Fruit fly (Drosophila melanogaster) whole organism, embryonic: ENCODE data around the gene CG32847.

Experiments used
- Abd-B ChIP-seq: fragments of 200-800 bp; sonication (Bioruptor generic); optimal IDR thresholded peaks from 2 replicates; lab custom pipeline; 2018; ENCODE audit warnings: missing biosample characterization, mild to moderate bottlenecking, missing genetic modification characterization, moderate library complexity
- Antp ChIP-seq: fragments of 200-800 bp; sonication (Bioruptor generic); optimal IDR thresholded peaks from 3 replicates; lab custom pipeline; 2016; ENCODE audit warnings: missing biosample characterization, missing genetic modification characterization
- CG10209 ChIP-seq: fragments of 200-800 bp; sonication (Bioruptor generic); optimal IDR thresholded peaks from 3 replicates; lab custom pipeline; 2017; ENCODE audit warnings: missing biosample characterization, mild to moderate bottlenecking, missing genetic modification characterization, missing genetic modification reagents
- CG10366 ChIP-seq: fragments of 200-800 bp; sonication (Bioruptor generic); IDR thresholded peaks from 2 replicates; pipeline ENCODE4 v1.3.6; 2022; ENCODE audit warnings: missing biosample characterization, missing genetic modification characterization
- CG10543 ChIP-seq: fragments of 200-800 bp; sonication (Bioruptor generic); optimal IDR thresholded peaks from 3 replicates; lab custom pipeline; 2017; ENCODE audit warnings: missing biosample characterization, mild to moderate bottlenecking, missing genetic modification characterization, moderate library complexity
- CG11456 ChIP-seq: fragments of 200-800 bp; sonication (Bioruptor generic); IDR thresholded peaks from 3 replicates; pipeline ENCODE4 v1.3.6; 2022; ENCODE audit warnings: missing biosample characterization, missing genetic modification characterization
- CG11504 ChIP-seq: fragments of 200-800 bp; sonication (Bioruptor generic); optimal IDR thresholded peaks from 3 replicates; lab custom pipeline; 2019; ENCODE audit warnings: missing biosample characterization, mild to moderate bottlenecking, missing genetic modification characterization, moderate library complexity
- CG11723 ChIP-seq: fragments of 200-800 bp; sonication (Bioruptor generic); optimal IDR thresholded peaks from 2 replicates; lab custom pipeline; 2017; ENCODE audit warnings: missing biosample characterization, mild to moderate bottlenecking, missing genetic modification characterization
- CG13424 ChIP-seq: fragments of 200-800 bp; sonication (Bioruptor generic); optimal IDR thresholded peaks from 2 replicates; lab custom pipeline; 2019; ENCODE audit warnings: missing biosample characterization, mild to moderate bottlenecking, missing genetic modification characterization, moderate library complexity
- CG14441 ChIP-seq: fragments of 200-800 bp; sonication (Bioruptor generic); IDR thresholded peaks from 2 replicates; pipeline ENCODE4 v1.3.6; 2022; ENCODE audit warnings: missing biosample characterization, missing genetic modification characterization
- CG1603 ChIP-seq: fragments of 200-800 bp; sonication (Bioruptor generic); optimal IDR thresholded peaks from 2 replicates; lab custom pipeline; 2019; ENCODE audit warnings: missing biosample characterization, mild to moderate bottlenecking, missing genetic modification characterization, moderate library complexity
- CG17568 ChIP-seq: fragments of 200-800 bp; sonication (Bioruptor generic); optimal IDR thresholded peaks from 2 replicates; lab custom pipeline; 2018; ENCODE audit warnings: missing biosample characterization, mild to moderate bottlenecking, missing genetic modification characterization, moderate library complexity
- CG17912 ChIP-seq: fragments of 200-800 bp; sonication (Bioruptor generic); optimal IDR thresholded peaks from 2 replicates; lab custom pipeline; 2018; ENCODE audit warnings: missing biosample characterization, mild to moderate bottlenecking, missing genetic modification characterization
- CG42726 ChIP-seq: fragments of 200-800 bp; sonication (Bioruptor generic); IDR thresholded peaks from 2 replicates; pipeline ENCODE4 v1.3.6; 2022; ENCODE audit warnings: missing biosample characterization, missing genetic modification characterization; ENCODE audit not compliant: partially characterized antibody
- CG4360 ChIP-seq: fragments of 200-800 bp; sonication (Bioruptor generic); IDR thresholded peaks from 2 replicates; pipeline ENCODE4 v1.3.6; 2022; ENCODE audit warnings: missing biosample characterization, missing genetic modification characterization
- CG6254 ChIP-seq: fragments of 200-800 bp; sonication (Bioruptor generic); optimal IDR thresholded peaks from 3 replicates; lab custom pipeline; 2017; ENCODE audit warnings: mild to moderate bottlenecking, missing biosample characterization, missing genetic modification reagents, missing genetic modification characterization
- CG7839 ChIP-seq: fragments of 200-800 bp; sonication (Bioruptor generic); optimal IDR thresholded peaks from 3 replicates; lab custom pipeline; 2018; ENCODE audit warnings: missing biosample characterization, mild to moderate bottlenecking, missing genetic modification characterization, moderate library complexity
- CG9817 ChIP-seq: fragments of 200-800 bp; sonication (Bioruptor generic); optimal IDR thresholded peaks from 2 replicates; lab custom pipeline; 2018; ENCODE audit warnings: missing biosample characterization, mild to moderate bottlenecking, missing genetic modification characterization, moderate library complexity
- Chrac-16 ChIP-seq: fragments of 200-800 bp; sonication (Bioruptor generic); optimal IDR thresholded peaks from 3 replicates; lab custom pipeline; 2016; ENCODE audit warnings: missing biosample characterization, missing genetic modification characterization
- CoRest ChIP-seq: fragments of 200-800 bp; sonication (Bioruptor generic); optimal IDR thresholded peaks from 3 replicates; lab custom pipeline; 2018; ENCODE audit warnings: missing biosample characterization, mild to moderate bottlenecking, missing genetic modification characterization, moderate library complexity
- Dip3 ChIP-seq: fragments of 200-800 bp; sonication (Bioruptor generic); optimal IDR thresholded peaks from 3 replicates; lab custom pipeline; 2016; ENCODE audit warnings: missing biosample characterization, missing genetic modification characterization
- Drgx ChIP-seq: fragments of 200-800 bp; sonication (Bioruptor generic); IDR thresholded peaks from 2 replicates; pipeline ENCODE4 v1.3.6; 2022; ENCODE audit warnings: missing biosample characterization, missing genetic modification characterization
- E2f1 ChIP-seq: fragments of 200-800 bp; sonication (Bioruptor generic); IDR thresholded peaks from 2 replicates; pipeline ENCODE4 v1.3.6; 2022; ENCODE audit warnings: missing biosample characterization, missing genetic modification characterization
- Jarid2 ChIP-seq: fragments of 200-800 bp; sonication (Bioruptor generic); optimal IDR thresholded peaks from 3 replicates; lab custom pipeline; 2017; ENCODE audit warnings: mild to moderate bottlenecking, missing biosample characterization, missing genetic modification reagents, missing genetic modification characterization
- Mad ChIP-seq: fragments of 200-800 bp; sonication (Bioruptor generic); optimal IDR thresholded peaks from 2 replicates; lab custom pipeline; 2016; ENCODE audit warnings: missing biosample characterization, missing genetic modification characterization
- Med ChIP-seq: fragments of 200-800 bp; sonication (Bioruptor generic); peaks from one replicate; lab custom pipeline; 2016; ENCODE audit warnings: missing biosample characterization, missing genetic modification characterization, mild to moderate bottlenecking, inconsistent platforms, moderate library complexity
- Sry-β ChIP-seq: fragments of 200-800 bp; sonication (Bioruptor generic); optimal IDR thresholded peaks from 2 replicates; lab custom pipeline; 2018; ENCODE audit warnings: missing biosample characterization, mild to moderate bottlenecking, missing genetic modification characterization, moderate library complexity
- Stat92E ChIP-seq, 3 experiments: fragments of >200 bp in 2 of 3; fragments of 200-800 bp in 1 of 3; sonication (Bioruptor generic) in 1 of 3; optimal IDR thresholded peaks; 2 replicates each; lab custom pipeline; 2017 to 2019; ENCODE audit warnings: missing biosample characterization in 3 of 3, missing genetic modification characterization in 3 of 3, mild to moderate bottlenecking in 1 of 3, moderate library complexity in 1 of 3
- Trl ChIP-seq, 3 experiments: fragments of >200 bp in 2 of 3; fragments of 200-800 bp in 1 of 3; sonication (Bioruptor generic) in 1 of 3; optimal IDR thresholded peaks; 2 replicates in 1 of 3; 3 replicates in 2 of 3; lab custom pipeline; 2016 to 2017; ENCODE audit warnings: missing biosample characterization in 1 of 3, missing genetic modification characterization in 1 of 3
- Xbp1 ChIP-seq: fragments of 200-800 bp; sonication (Bioruptor generic); optimal IDR thresholded peaks from 3 replicates; lab custom pipeline; 2016; ENCODE audit warnings: missing biosample characterization, mild to moderate bottlenecking, missing genetic modification characterization
- aop ChIP-seq: fragments of 200-800 bp; sonication (Bioruptor generic); IDR thresholded peaks from 2 replicates; pipeline ENCODE4 v1.3.6; 2022; ENCODE audit warnings: missing biosample characterization, missing genetic modification characterization
- bigmax ChIP-seq: fragments of 200-800 bp; sonication (Bioruptor generic); optimal IDR thresholded peaks from 2 replicates; lab custom pipeline; 2018; ENCODE audit warnings: missing biosample characterization, mild to moderate bottlenecking, missing genetic modification characterization
- chm ChIP-seq: fragments of 200-800 bp; sonication (Bioruptor generic); IDR thresholded peaks from 2 replicates; pipeline ENCODE4 v1.3.6; 2022; ENCODE audit warnings: missing biosample characterization, missing genetic modification characterization
- en ChIP-seq: fragments of 200-800 bp; sonication (Bioruptor generic); optimal IDR thresholded peaks from 2 replicates; lab custom pipeline; 2016; ENCODE audit warnings: missing biosample characterization, missing genetic modification characterization
- ewg ChIP-seq: fragments of 200-800 bp; sonication (Bioruptor generic); optimal IDR thresholded peaks from 3 replicates; lab custom pipeline; 2017; ENCODE audit warnings: mild to moderate bottlenecking, missing biosample characterization, missing genetic modification reagents, missing genetic modification characterization
- gce ChIP-seq: fragments of 200-800 bp; sonication (Bioruptor generic); IDR thresholded peaks from 3 replicates; pipeline ENCODE4 v1.3.6; 2022; ENCODE audit warnings: missing biosample characterization, missing genetic modification characterization
- insv ChIP-seq, 2 experiments: fragments of 200-800 bp; sonication (Bioruptor generic); optimal IDR thresholded peaks; 3 replicates each; lab custom pipeline; 2016 to 2018; ENCODE audit warnings: missing biosample characterization in 2 of 2, missing genetic modification characterization in 2 of 2
- kay ChIP-seq: fragments of 200-800 bp; sonication (Bioruptor generic); optimal IDR thresholded peaks from 2 replicates; lab custom pipeline; 2016; ENCODE audit warnings: missing biosample characterization, missing genetic modification characterization
- kni ChIP-seq: fragments of 200-800 bp; sonication (Bioruptor generic); optimal IDR thresholded peaks from 3 replicates; lab custom pipeline; 2017; ENCODE audit warnings: mild to moderate bottlenecking, missing biosample characterization, missing genetic modification reagents, missing genetic modification characterization
- lola ChIP-seq, 3 experiments: fragments of >200 bp in 2 of 3; fragments of 200-800 bp in 1 of 3; sonication (Bioruptor generic) in 1 of 3; optimal IDR thresholded peaks; 2 replicates each; lab custom pipeline; 2017 to 2019; ENCODE audit warnings: missing biosample characterization in 3 of 3, missing genetic modification characterization in 3 of 3, mild to moderate bottlenecking in 1 of 3, moderate library complexity in 1 of 3
- rib ChIP-seq: fragments of 200-800 bp; sonication (Bioruptor generic); IDR thresholded peaks from 2 replicates; pipeline ENCODE4 v1.3.6; 2022; ENCODE audit warnings: missing biosample characterization, missing genetic modification characterization
- row ChIP-seq: fragments of 200-800 bp; sonication (Bioruptor generic); IDR thresholded peaks from 3 replicates; pipeline ENCODE4 v1.3.6; 2022; ENCODE audit warnings: missing biosample characterization, missing genetic modification characterization
- ttk ChIP-seq: fragments of 200-800 bp; sonication (Bioruptor generic); IDR thresholded peaks from 2 replicates; pipeline ENCODE4 v2.1.2; 2022; ENCODE audit warnings: missing biosample characterization, missing genetic modification characterization
- unpg ChIP-seq: fragments of 200-800 bp; sonication (Bioruptor generic); optimal IDR thresholded peaks from 3 replicates; lab custom pipeline; 2018; ENCODE audit warnings: missing biosample characterization, mild to moderate bottlenecking, missing genetic modification characterization, moderate library complexity
- usp ChIP-seq: fragments of >200 bp; optimal IDR thresholded peaks from 2 replicates; lab custom pipeline; 2017; ENCODE audit warnings: missing biosample characterization, missing genetic modification characterization
- vvl ChIP-seq: fragments of 200-800 bp; sonication (Bioruptor generic); IDR thresholded peaks from 2 replicates; pipeline ENCODE4 v1.3.6; 2022; ENCODE audit warnings: missing biosample characterization, missing genetic modification characterization

The CG32847 gene

dm6 chr3L:15141118-15142003, 20.0 kb downstream of the CG32847 start (continued):
- peak in 1 of 3 experiments; percentile 39 for TF ChIP-seq lola (GFP tag; optimal IDR thresholded peaks at IDR 0.05; lab: Kevin White, UChicago)
- TF ChIP-seq Drgx (GFP tag; lab: Robert Waterston, UW): peak; percentile 42; the same call in 1 of the 2 replicates
- TF ChIP-seq Abd-B (GFP tag; lab: Kevin White, UChicago): peak; percentile 3
- peak; percentile 55 to 71 for TF ChIP-seq Trl (optimal IDR thresholded peaks at IDR 0.05; lab: Kevin White, UChicago)
- no peak for TF ChIP-seq Trl (GFP tag; optimal IDR thresholded peaks at IDR 0.05; lab: Kevin White, UChicago)
- peak; percentile 30 for TF ChIP-seq kay (GFP tag; lab: Kevin White, UChicago)
- TF ChIP-seq Mad (GFP tag; lab: Kevin White, UChicago): no peak
- TF ChIP-seq CG14441 (GFP tag; lab: Robert Waterston, UW): peak; percentile 26; the same call in 1 of the 2 replicates
- TF ChIP-seq chm (GFP tag; lab: Robert Waterston, UW): peak; percentile 6; the same call in 1 of the 2 replicates
- TF ChIP-seq CG9817: peak; percentile 3
- peak; percentile 96 for TF ChIP-seq Sry-β (GFP tag; lab: Kevin White, UChicago)
- no peak for TF ChIP-seq CG42726
- TF ChIP-seq CG10366 (GFP tag; lab: Robert Waterston, UW): peak; percentile 40
- TF ChIP-seq CoRest (tag; lab: Kevin White, UChicago): peak; percentile 51
- TF ChIP-seq CG17568 (GFP tag; lab: Kevin White, UChicago): no peak
- TF ChIP-seq rib (GFP tag; lab: Robert Waterston, UW): peak; percentile 39; the same call in 1 of the 2 replicates
- TF ChIP-seq en (GFP tag; lab: Kevin White, UChicago): no peak
- TF ChIP-seq CG10543 (GFP tag; lab: Kevin White, UChicago): no peak
- no peak for TF ChIP-seq E2f1 (GFP tag; lab: Robert Waterston, UW)
- peak; percentile 60; the same call in 1 of the 2 replicates for TF ChIP-seq CG4360 (GFP tag; lab: Robert Waterston, UW)
- TF ChIP-seq CG11456: 0 out of 3 replicates have a peak, but pooled peaks have one; percentile 15
- TF ChIP-seq CG1603 (tag; lab: Kevin White, UChicago): peak; percentile 26
- TF ChIP-seq insv (GFP tag; optimal IDR thresholded peaks at IDR 0.05; lab: Kevin White, UChicago): peak in 1 of 2 experiments; percentile 80
- TF ChIP-seq unpg (GFP tag; lab: Kevin White, UChicago): peak; percentile 16
- TF ChIP-seq row (GFP tag; lab: Robert Waterston, UW): peak; percentile 83
- TF ChIP-seq usp (GFP tag; lab: Kevin White, UChicago): peak; percentile 3
- TF ChIP-seq CG13424: peak; percentile 46
- TF ChIP-seq ttk (GFP tag; lab: Robert Waterston, UW): peak; percentile 37; the same call in 1 of the 2 replicates
- no peak for TF ChIP-seq Dip3 (GFP tag; lab: Kevin White, UChicago)
- peak; percentile 37 for TF ChIP-seq CG11504 (tag; lab: Kevin White, UChicago)
- no peak for TF ChIP-seq Antp (GFP tag; lab: Kevin White, UChicago)
- TF ChIP-seq Stat92E (GFP tag; optimal IDR thresholded peaks at IDR 0.05; lab: Kevin White, UChicago): no peak
- no peak for TF ChIP-seq aop (GFP tag; lab: Robert Waterston, UW)
- no peak for TF ChIP-seq CG6254 (GFP tag; lab: Kevin White, UChicago)
- 0 out of 3 replicates have a peak, but pooled peaks have one; percentile 24 for TF ChIP-seq gce (GFP tag; lab: Robert Waterston, UW)
- TF ChIP-seq Chrac-16 (GFP tag; lab: Kevin White, UChicago): peak; percentile 24
- peak; percentile 14 for TF ChIP-seq CG7839 (tag; lab: Kevin White, UChicago)
- peak; percentile 23 for TF ChIP-seq vvl (GFP tag; lab: Robert Waterston, UW)
- TF ChIP-seq kni (GFP tag; lab: Kevin White, UChicago): peak; percentile 83
- TF ChIP-seq Xbp1: peak; percentile 23
- TF ChIP-seq bigmax: no peak
- TF ChIP-seq CG10209 (GFP tag; lab: Kevin White, UChicago): peak; percentile 32
- peak; percentile 8 for TF ChIP-seq CG11723 (GFP tag; lab: Kevin White, UChicago)
- TF ChIP-seq ewg (GFP tag; lab: Kevin White, UChicago): peak; percentile 79
- TF ChIP-seq Med (GFP tag; lab: Kevin White, UChicago): peak; percentile 53
- peak; percentile 10 for TF ChIP-seq CG17912
- no peak for TF ChIP-seq Jarid2
